Fruit fly (Drosophila melanogaster) whole organism, prepupa: ENCODE results near the gene eIF2Bbeta.

Source experiments
- Blimp-1 ChIP-seq: fragments of 200-800 bp; sonication (Bioruptor generic); optimal IDR thresholded peaks from 3 replicates; lab custom pipeline; 2017; ENCODE audit warnings: missing biosample characterization, missing genetic modification characterization, mild to moderate bottlenecking, moderate library complexity, missing genetic modification reagents
- CG11294 ChIP-seq: fragments of 200-800 bp; sonication (Bioruptor generic); IDR thresholded peaks from 2 replicates; pipeline ENCODE4 v1.3.6; 2022; ENCODE audit warnings: missing biosample characterization, missing genetic modification characterization
- CG11762 ChIP-seq: fragments of 200-800 bp; sonication (Bioruptor generic); optimal IDR thresholded peaks from 3 replicates; lab custom pipeline; 2016; ENCODE audit warnings: missing biosample characterization, missing genetic modification characterization; ENCODE audit not compliant: insufficient read depth
- CG11902 ChIP-seq: fragments of 200-800 bp; sonication (Bioruptor generic); optimal IDR thresholded peaks from 3 replicates; lab custom pipeline; 2016; ENCODE audit warnings: missing biosample characterization, missing genetic modification characterization
- CG15336 ChIP-seq: fragments of 200-800 bp; sonication (Bioruptor generic); IDR thresholded peaks from 2 replicates; pipeline ENCODE4 v1.3.6; 2022; ENCODE audit warnings: missing biosample characterization, missing genetic modification characterization
- CG1621 ChIP-seq: fragments of 200-800 bp; sonication (Bioruptor generic); optimal IDR thresholded peaks from 3 replicates; lab custom pipeline; 2018; ENCODE audit warnings: missing biosample characterization, mild to moderate bottlenecking, missing genetic modification characterization
- CG16779 ChIP-seq: fragments of 200-800 bp; sonication (Bioruptor generic); optimal IDR thresholded peaks from 3 replicates; lab custom pipeline; 2017; ENCODE audit warnings: missing biosample characterization, mild to moderate bottlenecking, missing genetic modification characterization
- CG3032 ChIP-seq: fragments of 200-800 bp; optimal IDR thresholded peaks from 2 replicates; lab custom pipeline; 2019; ENCODE audit warnings: missing biosample characterization, mild to moderate bottlenecking, missing genetic modification characterization, moderate library complexity
- CG6163 ChIP-seq: fragments of 200-800 bp; sonication (Bioruptor generic); IDR thresholded peaks from 3 replicates; pipeline ENCODE4 v1.3.6; 2022; ENCODE audit warnings: missing biosample characterization, missing genetic modification characterization
- CG6792 ChIP-seq: fragments of 200-800 bp; sonication (Bioruptor generic); optimal IDR thresholded peaks from 3 replicates; lab custom pipeline; 2016; ENCODE audit warnings: missing biosample characterization, missing genetic modification characterization
- CG6808 ChIP-seq: fragments of 200-800 bp; sonication (Bioruptor generic); optimal IDR thresholded peaks from 3 replicates; lab custom pipeline; 2017; ENCODE audit warnings: missing biosample characterization, missing genetic modification characterization, mild to moderate bottlenecking, moderate library complexity, missing genetic modification reagents
- CG6854 ChIP-seq: fragments of 200-800 bp; sonication (Bioruptor generic); optimal IDR thresholded peaks from 2 replicates; lab custom pipeline; 2017; ENCODE audit warnings: missing biosample characterization, mild to moderate bottlenecking, missing genetic modification characterization
- CG7368 ChIP-seq: fragments of 200-800 bp; sonication (Bioruptor generic); optimal IDR thresholded peaks from 3 replicates; lab custom pipeline; 2016; ENCODE audit warnings: missing biosample characterization, missing genetic modification characterization
- CG8319 ChIP-seq: fragments of 200-800 bp; sonication (Bioruptor generic); optimal IDR thresholded peaks from 3 replicates; lab custom pipeline; 2016; ENCODE audit warnings: missing biosample characterization, missing genetic modification characterization
- CG8632 ChIP-seq: fragments of 200-800 bp; sonication (Bioruptor generic); optimal IDR thresholded peaks from 3 replicates; lab custom pipeline; 2016; ENCODE audit warnings: missing biosample characterization, missing genetic modification characterization
- Eip75B ChIP-seq: fragments of 200-800 bp; sonication (Bioruptor generic); optimal IDR thresholded peaks from 3 replicates; lab custom pipeline; 2016; ENCODE audit warnings: missing biosample characterization, missing genetic modification characterization
- Eip78C ChIP-seq: fragments of 200-800 bp; sonication (Bioruptor generic); peaks from one replicate; lab custom pipeline; 2016; ENCODE audit warnings: missing biosample characterization, missing genetic modification characterization
- Hr38 ChIP-seq: sonication (Bioruptor generic); optimal IDR thresholded peaks from 2 replicates; lab custom pipeline; 2016; ENCODE audit warnings: missing biosample characterization, missing genetic modification characterization
- Hr4 ChIP-seq: fragments of 200-800 bp; sonication (Bioruptor generic); optimal IDR thresholded peaks from 3 replicates; lab custom pipeline; 2016; ENCODE audit warnings: missing biosample characterization, missing genetic modification characterization
- Lpt ChIP-seq: fragments of 200-800 bp; sonication (Bioruptor generic); optimal IDR thresholded peaks from 3 replicates; lab custom pipeline; 2016; ENCODE audit warnings: missing biosample characterization, missing genetic modification characterization
- Met ChIP-seq: fragments of 200-800 bp; sonication (Bioruptor generic); optimal IDR thresholded peaks from 3 replicates; lab custom pipeline; 2016; ENCODE audit warnings: missing biosample characterization, missing genetic modification characterization
- Smox ChIP-seq: fragments of 200-800 bp; sonication (Bioruptor generic); optimal IDR thresholded peaks from 3 replicates; lab custom pipeline; 2016; ENCODE audit warnings: missing biosample characterization, missing genetic modification characterization
- Sox102F ChIP-seq: fragments of 200-800 bp; sonication (Bioruptor generic); optimal IDR thresholded peaks from 2 replicates; lab custom pipeline; 2016; ENCODE audit warnings: missing biosample characterization, mild to moderate bottlenecking, missing genetic modification characterization
- Sox14 ChIP-seq: fragments of 200-800 bp; sonication (Bioruptor generic); optimal IDR thresholded peaks from 3 replicates; lab custom pipeline; 2016; ENCODE audit warnings: missing biosample characterization, missing genetic modification characterization
- Sox15 ChIP-seq: fragments of 200-800 bp; sonication (Bioruptor generic); optimal IDR thresholded peaks from 3 replicates; lab custom pipeline; 2016; ENCODE audit warnings: missing biosample characterization, missing genetic modification characterization
- achi ChIP-seq: fragments of 200-800 bp; sonication (Bioruptor generic); optimal IDR thresholded peaks from 3 replicates; lab custom pipeline; 2016; ENCODE audit warnings: missing biosample characterization, missing genetic modification characterization
- cyc ChIP-seq: fragments of 200-800 bp; sonication (Bioruptor generic); optimal IDR thresholded peaks from 3 replicates; lab custom pipeline; 2016; ENCODE audit warnings: missing biosample characterization, missing genetic modification characterization
- dsx ChIP-seq: fragments of 200-800 bp; optimal IDR thresholded peaks from 3 replicates; lab custom pipeline; 2019; ENCODE audit warnings: missing biosample characterization, mild to moderate bottlenecking, missing genetic modification characterization, moderate library complexity; ENCODE audit not compliant: poor library complexity, severe bottlenecking
- esn ChIP-seq: fragments of 200-800 bp; sonication (Bioruptor generic); optimal IDR thresholded peaks from 2 replicates; lab custom pipeline; 2016; ENCODE audit warnings: missing biosample characterization, mild to moderate bottlenecking, missing genetic modification characterization, moderate library complexity
- fkh ChIP-seq: fragments of 200-800 bp; sonication (Bioruptor generic); optimal IDR thresholded peaks from 3 replicates; lab custom pipeline; 2017; ENCODE audit warnings: missing biosample characterization, mild to moderate bottlenecking, missing genetic modification characterization, moderate library complexity
- lz ChIP-seq: fragments of 200-800 bp; sonication (Bioruptor generic); optimal IDR thresholded peaks from 3 replicates; lab custom pipeline; 2016; ENCODE audit warnings: missing biosample characterization, missing genetic modification characterization
- net ChIP-seq: fragments of 200-800 bp; sonication (Bioruptor generic); optimal IDR thresholded peaks from 3 replicates; lab custom pipeline; 2016; ENCODE audit warnings: missing biosample characterization, missing genetic modification characterization
- salr ChIP-seq, 2 experiments: fragments of 200-800 bp; sonication (Bioruptor generic); optimal IDR thresholded peaks; 3 replicates each; lab custom pipeline; 2016 to 2018; ENCODE audit warnings: missing biosample characterization in 2 of 2, missing genetic modification characterization in 2 of 2, mild to moderate bottlenecking in 1 of 2
- svp ChIP-seq: fragments of 200-800 bp; sonication (Bioruptor generic); peaks from one replicate; lab custom pipeline; 2016; ENCODE audit warnings: missing biosample characterization, missing genetic modification characterization

The eIF2Bbeta gene

DNA sequence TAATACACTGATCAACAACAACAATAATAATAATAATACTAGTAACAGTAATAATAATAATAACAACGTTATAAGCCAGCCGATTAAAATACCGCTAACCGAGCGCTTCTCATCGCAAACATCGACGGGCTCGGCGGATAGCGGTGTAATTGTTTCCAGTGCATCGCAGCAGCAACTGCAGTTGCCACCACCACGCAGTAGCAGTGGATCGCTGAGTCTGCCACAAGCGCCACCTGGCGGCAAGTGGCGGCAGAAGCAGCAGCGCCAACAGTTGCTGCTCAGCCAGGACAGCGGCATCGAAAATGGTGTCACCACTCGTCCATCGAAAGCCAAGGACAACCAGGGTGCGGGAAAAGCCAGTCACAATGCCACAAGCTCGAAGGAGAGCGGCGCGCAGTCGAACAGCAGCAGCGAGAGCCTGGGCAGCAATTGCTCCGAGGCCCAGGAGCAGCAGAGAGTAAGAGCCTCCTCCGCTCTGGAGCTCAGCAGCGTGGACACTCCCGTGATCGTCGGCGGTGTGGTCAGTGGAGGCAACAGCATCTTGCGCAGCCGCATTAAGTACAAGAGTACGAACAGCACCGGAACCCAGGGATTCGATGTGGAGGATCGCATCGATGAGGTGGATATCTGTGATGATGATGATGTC, 44.8 kb upstream of the eIF2Bbeta start (continued):
- TF ChIP-seq fkh (GFP tag; lab: Kevin White, UChicago): no peak
- no peak for TF ChIP-seq CG11902
- TF ChIP-seq Sox102F (GFP tag; lab: Kevin White, UChicago): no peak
- TF ChIP-seq achi (GFP tag; lab: Kevin White, UChicago): peak; percentile 3
- peak; percentile 7 for TF ChIP-seq CG3032 (tag; lab: Kevin White, UChicago)
- no peak for TF ChIP-seq esn (GFP tag; lab: Kevin White, UChicago)
- no peak for TF ChIP-seq CG8319
- peak; percentile 46 for TF ChIP-seq CG15336 (GFP tag; lab: Robert Waterston, UW)
- TF ChIP-seq salr (GFP tag; optimal IDR thresholded peaks at IDR 0.05; lab: Kevin White, UChicago): peak in 1 of 2 experiments; percentile 2
- no peak for TF ChIP-seq Eip75B (GFP tag; lab: Kevin White, UChicago)
- peak; percentile 25 for TF ChIP-seq Hr4 (GFP tag; lab: Kevin White, UChicago)
- peak; percentile 73 for TF ChIP-seq CG6163 (GFP tag; lab: Robert Waterston, UW)
- peak; percentile 43 for TF ChIP-seq net (GFP tag; lab: Kevin White, UChicago)
- TF ChIP-seq CG1621 (tag; lab: Kevin White, UChicago): peak; percentile 24
- TF ChIP-seq cyc (GFP tag; lab: Kevin White, UChicago): no peak
- peak; percentile 3 for TF ChIP-seq Blimp-1 (GFP tag; lab: Kevin White, UChicago)
- TF ChIP-seq Hr38 (GFP tag; lab: Kevin White, UChicago): no peak
- no peak for TF ChIP-seq CG11294 (GFP tag; lab: Robert Waterston, UW)
- no peak for TF ChIP-seq Met (GFP tag; lab: Kevin White, UChicago)
- no peak for TF ChIP-seq CG11762
- TF ChIP-seq CG6808: peak; percentile 31
- no peak for TF ChIP-seq lz (GFP tag; lab: Kevin White, UChicago)
- no peak for TF ChIP-seq CG6854 (GFP tag; lab: Kevin White, UChicago)
- TF ChIP-seq Smox (GFP tag; lab: Kevin White, UChicago): no peak
- no peak for TF ChIP-seq CG8632
- no peak for TF ChIP-seq dsx (GFP tag; lab: Kevin White, UChicago)
- TF ChIP-seq CG6792 (GFP tag; lab: Kevin White, UChicago): peak; percentile 17
- TF ChIP-seq Sox14 (GFP tag; lab: Kevin White, UChicago): no peak
- no peak for TF ChIP-seq CG7368 (GFP tag; lab: Kevin White, UChicago)
- TF ChIP-seq Eip78C (GFP tag; lab: Kevin White, UChicago): peak; percentile 70
- TF ChIP-seq, all 60 proteins: peak for 22

DNA sequence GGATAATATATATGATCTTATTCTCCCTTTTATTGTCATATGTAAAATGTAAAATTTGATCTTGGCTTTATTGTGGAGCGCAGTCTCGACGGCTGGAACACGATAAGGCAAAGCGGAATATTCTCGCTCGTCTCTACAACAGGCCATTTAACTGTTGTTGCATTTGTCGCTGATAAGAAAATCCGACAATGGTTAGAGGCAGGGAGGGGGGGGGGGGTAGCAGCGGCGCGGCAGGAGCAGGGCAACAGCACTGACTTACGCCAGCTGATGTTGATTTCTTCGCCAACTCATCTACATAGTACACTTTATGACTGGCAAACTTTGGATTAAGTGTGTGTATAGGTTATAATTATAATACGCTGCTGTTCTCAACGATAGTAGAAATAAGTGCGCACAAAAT, 42.6 kb upstream of the eIF2Bbeta start:
- TF ChIP-seq Eip78C (GFP tag; lab: Kevin White, UChicago) (peak; percentile 28), Met (GFP tag; lab: Kevin White, UChicago) (no peak), Sox15 (GFP tag; lab: Kevin White, UChicago) (no peak), fkh (GFP tag; lab: Kevin White, UChicago) (peak; percentile 25), CG16779 (tag; lab: Kevin White, UChicago) (no peak), svp (peak; percentile 51)
- TF ChIP-seq, all 60 proteins: peak for 3

DNA sequence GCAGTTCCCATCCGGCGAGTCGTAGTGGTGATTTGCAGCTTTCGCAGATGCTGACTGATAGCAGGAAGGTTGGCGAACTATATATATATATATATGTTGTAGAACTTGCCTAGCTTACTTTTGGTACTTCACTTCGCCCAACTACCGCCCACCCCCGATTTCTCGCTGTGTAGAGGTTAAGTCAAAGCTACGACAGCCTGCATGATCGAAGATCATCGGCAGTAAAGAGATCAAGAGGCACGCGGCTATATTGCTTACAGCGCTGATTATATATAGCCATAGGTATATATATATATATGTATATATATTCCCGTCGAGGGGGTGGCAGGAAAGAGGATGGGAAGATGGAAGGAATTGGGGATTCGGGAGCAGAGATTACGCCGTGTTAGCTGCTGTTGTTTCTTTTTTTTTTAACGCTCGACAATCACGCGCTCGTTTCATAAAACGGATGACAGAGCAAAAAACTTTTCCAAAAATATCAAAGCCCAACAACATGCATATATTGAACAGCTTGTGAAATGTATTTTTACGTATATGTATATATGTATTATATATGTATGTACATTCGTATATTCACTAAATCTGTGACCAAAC, 41.7 kb upstream of the eIF2Bbeta start:
- TF ChIP-seq svp (peak; percentile 96), cyc (GFP tag; lab: Kevin White, UChicago) (no peak)

DNA sequence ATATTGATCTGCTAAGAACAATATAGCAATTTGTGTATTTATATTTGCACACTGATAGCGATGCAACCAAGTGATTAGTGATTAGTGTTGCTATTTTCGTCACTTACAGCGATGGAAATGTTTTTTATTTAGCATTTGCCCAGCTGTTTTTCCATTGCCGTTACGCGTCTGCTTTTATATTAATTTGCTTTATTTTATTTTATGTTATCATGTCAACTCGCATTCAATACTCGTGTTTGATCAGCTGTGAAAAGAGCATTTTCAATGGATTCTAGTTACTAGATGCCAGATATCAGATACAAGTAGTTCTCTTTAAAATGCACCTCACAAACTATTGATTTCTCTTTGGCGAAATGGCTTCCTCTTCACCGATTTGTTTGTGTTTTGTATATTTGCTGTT, 41.0 kb upstream of the eIF2Bbeta start:
- TF ChIP-seq fkh (GFP tag; lab: Kevin White, UChicago): peak; percentile 55
- TF ChIP-seq Lpt: no peak
